Worm (Caenorhabditis elegans): ENCODE measurements around the gene F09E5.7.

The F09E5.7 gene

ce11 chrII:5351799-5352198 lies at the start of gene F09E5.7:
TSS of gene F09E5.7 (plus strand) at chrII:5352099.
- TF ChIP-seq nhr-2 (tag; optimal IDR thresholded peaks at IDR 0.05) (no peak), unc-120 (tag; optimal IDR thresholded peaks at IDR 0.05; ENCODE audit: poor library complexity, severe bottlenecking) (no peak), mls-2 (tag; optimal IDR thresholded peaks at IDR 0.05) (no peak), ces-1 (GFP tag; optimal IDR thresholded peaks at IDR 0.05) (no peak), sptf-1 (tag; optimal IDR thresholded peaks at IDR 0.05) (no peak), ceh-83 (GFP tag; optimal IDR thresholded peaks at IDR 0.05) (no peak), snpc-4 (tag; optimal IDR thresholded peaks at IDR 0.05) (no peak), elt-3 (tag; optimal IDR thresholded peaks at IDR 0.05) (no peak), drap-1 (GFP tag; optimal IDR thresholded peaks at IDR 0.05) (no peak), mab-5 (tag; optimal IDR thresholded peaks at IDR 0.05) (no peak), unc-62 (GFP tag; optimal IDR thresholded peaks at IDR 0.05) (no peak), hlh-1 (tag; optimal IDR thresholded peaks at IDR 0.05) (no peak), bed-3 (GFP tag; optimal IDR thresholded peaks at IDR 0.05) (no peak), nhr-237 (tag; optimal IDR thresholded peaks at IDR 0.05) (no peak), unc-39 (tag; optimal IDR thresholded peaks at IDR 0.05) (no peak), ceh-39 (tag; optimal IDR thresholded peaks at IDR 0.05) (no peak)

- TF ChIP-seq mls-2 (tag; optimal IDR thresholded peaks at IDR 0.05) (no peak), nhr-237 (tag; optimal IDR thresholded peaks at IDR 0.05) (no peak), lin-32 (GFP tag; optimal IDR thresholded peaks at IDR 0.05) (no peak), snpc-4 (tag; optimal IDR thresholded peaks at IDR 0.05) (no peak), hlh-1 (tag; optimal IDR thresholded peaks at IDR 0.05) (no peak), ztf-11 (tag; optimal IDR thresholded peaks at IDR 0.05) (no peak), nhr-2 (tag; optimal IDR thresholded peaks at IDR 0.05) (no peak), bed-3 (GFP tag; optimal IDR thresholded peaks at IDR 0.05) (no peak), lin-13 (tag; optimal IDR thresholded peaks at IDR 0.05) (no peak), unc-39 (tag; optimal IDR thresholded peaks at IDR 0.05) (no peak), ceh-39 (tag; optimal IDR thresholded peaks at IDR 0.05) (no peak), nhr-28 (tag; optimal IDR thresholded peaks at IDR 0.05) (no peak), sptf-1 (tag; optimal IDR thresholded peaks at IDR 0.05) (no peak), mab-5 (tag; optimal IDR thresholded peaks at IDR 0.05) (no peak), unc-62 (GFP tag; optimal IDR thresholded peaks at IDR 0.05) (no peak), drap-1 (GFP tag; optimal IDR thresholded peaks at IDR 0.05) (no peak), tbx-8 (GFP tag; optimal IDR thresholded peaks at IDR 0.05) (no peak), M03D4.4 (tag; optimal IDR thresholded peaks at IDR 0.05) (no peak)
These were observed 46.8 kb upstream of the F09E5.7 start for ce11 chrII:5305121-5305520.

ce11 chrII:5306197-5306596 lies 45.7 kb upstream of the F09E5.7 start:
- TF ChIP-seq ztf-11 (tag; optimal IDR thresholded peaks at IDR 0.05) (no peak), mab-5 (tag; optimal IDR thresholded peaks at IDR 0.05) (no peak), cnd-1 (tag; optimal IDR thresholded peaks at IDR 0.05) (no peak)

ce11 chrII:5307203-5307602 lies 44.7 kb upstream of the F09E5.7 start:
- TF ChIP-seq lin-13 (tag; optimal IDR thresholded peaks at IDR 0.05) (no peak), sem-2 (GFP tag; optimal IDR thresholded peaks at IDR 0.05) (no peak), flh-1 (GFP tag; optimal IDR thresholded peaks at IDR 0.05) (no peak), snpc-4 (tag; optimal IDR thresholded peaks at IDR 0.05) (no peak), ceh-43 (GFP tag; optimal IDR thresholded peaks at IDR 0.05) (no peak), mab-5 (tag; optimal IDR thresholded peaks at IDR 0.05) (no peak), drap-1 (GFP tag; optimal IDR thresholded peaks at IDR 0.05) (no peak), mls-2 (tag; optimal IDR thresholded peaks at IDR 0.05) (no peak), nhr-12 (tag; optimal IDR thresholded peaks at IDR 0.05) (no peak), mep-1 (tag; optimal IDR thresholded peaks at IDR 0.05) (no peak), pha-4 (tag; optimal IDR thresholded peaks at IDR 0.05) (no peak), nhr-2 (tag; optimal IDR thresholded peaks at IDR 0.05) (no peak), ham-2 (GFP tag; optimal IDR thresholded peaks at IDR 0.05) (no peak), nhr-28 (tag; optimal IDR thresholded peaks at IDR 0.05) (no peak), lin-32 (GFP tag; optimal IDR thresholded peaks at IDR 0.05) (no peak), ceh-83 (GFP tag; optimal IDR thresholded peaks at IDR 0.05) (no peak)

ce11 chrII:5308961-5309360 lies 42.9 kb upstream of the F09E5.7 start:
- peak; percentile 72 for TF ChIP-seq hlh-1 (tag; optimal IDR thresholded peaks at IDR 0.05)
- TF ChIP-seq M03D4.4 (tag; optimal IDR thresholded peaks at IDR 0.05) = no peak
- no peak for TF ChIP-seq ceh-39 (tag; optimal IDR thresholded peaks at IDR 0.05)
- no peak for TF ChIP-seq blmp-1 (tag; optimal IDR thresholded peaks at IDR 0.05)
- TF ChIP-seq unc-120 (tag; optimal IDR thresholded peaks at IDR 0.05; ENCODE audit: poor library complexity, severe bottlenecking) = no peak
